Fruit fly (Drosophila melanogaster) whole organism, wandering third instar larva: ENCODE measurements around the gene CG2246.

ENCODE experiments used
- Abd-B ChIP-seq: fragments of >200 bp; optimal IDR thresholded peaks from 2 replicates; lab custom pipeline; 2017; ENCODE audit warnings: missing biosample characterization, missing genetic modification characterization
- CG32264 ChIP-seq: fragments of 200-800 bp; sonication (Bioruptor generic); optimal IDR thresholded peaks from 2 replicates; lab custom pipeline; 2016; ENCODE audit warnings: missing biosample characterization, missing genetic modification characterization
- CG9705 ChIP-seq: fragments of 200-800 bp; sonication (Bioruptor generic); optimal IDR thresholded peaks from 2 replicates; lab custom pipeline; 2018; ENCODE audit warnings: missing biosample characterization, mild to moderate bottlenecking, missing genetic modification characterization
- CrebA ChIP-seq: fragments of 200-800 bp; sonication (Bioruptor generic); optimal IDR thresholded peaks from 2 replicates; lab custom pipeline; 2016; ENCODE audit warnings: missing biosample characterization, mild to moderate bottlenecking, missing genetic modification characterization, borderline replicate concordance
- Dfd ChIP-seq: fragments of >200 bp; optimal IDR thresholded peaks from 2 replicates; lab custom pipeline; 2017; ENCODE audit warnings: missing biosample characterization, missing genetic modification characterization
- Dif ChIP-seq: fragments of 200-275, 200-300 bp; sonication (Bioruptor generic); optimal IDR thresholded peaks from 2 replicates; lab custom pipeline; 2018; ENCODE audit warnings: missing biosample characterization, missing genetic modification characterization; ENCODE audit not compliant: partially characterized antibody
- HLH106 ChIP-seq: fragments of 200-800 bp; optimal IDR thresholded peaks from 3 replicates; lab custom pipeline; 2019; ENCODE audit warnings: missing biosample characterization, mild to moderate bottlenecking, missing genetic modification characterization, moderate library complexity
- Hnf4 ChIP-seq: fragments of 200-800 bp; sonication (Bioruptor generic); optimal IDR thresholded peaks from 2 replicates; lab custom pipeline; 2016; ENCODE audit warnings: missing biosample characterization, mild to moderate bottlenecking, missing genetic modification characterization
- Hr78 ChIP-seq: fragments of >200 bp; optimal IDR thresholded peaks from 2 replicates; lab custom pipeline; 2017; ENCODE audit warnings: missing biosample characterization, missing genetic modification characterization
- Hr83 ChIP-seq: fragments of 200-300 bp; sonication (Bioruptor generic); optimal IDR thresholded peaks from 2 replicates; lab custom pipeline; 2016; ENCODE audit warnings: missing biosample characterization, mild to moderate bottlenecking, missing genetic modification characterization, moderate library complexity; ENCODE audit not compliant: poor library complexity, severe bottlenecking
- Jra ChIP-seq: sonication (Bioruptor generic); optimal IDR thresholded peaks from 2 replicates; lab custom pipeline; 2016; ENCODE audit warnings: missing biosample characterization, missing genetic modification characterization
- Mio ChIP-seq: sonication (Bioruptor generic); optimal IDR thresholded peaks from 2 replicates; lab custom pipeline; 2016; ENCODE audit warnings: missing biosample characterization, missing genetic modification characterization
- Myc ChIP-seq: fragments of >200 bp; optimal IDR thresholded peaks from 2 replicates; lab custom pipeline; 2017
- N ChIP-seq: fragments of >200 bp; optimal IDR thresholded peaks from 2 replicates; lab custom pipeline; 2018; ENCODE audit warnings: missing biosample characterization, missing external identifiers, missing genetic modification characterization
- Rel ChIP-seq, 2 experiments: fragments of 200-800 bp; sonication (Bioruptor generic) in 1 of 2; optimal IDR thresholded peaks; 2 replicates in 1 of 2; 3 replicates in 1 of 2; lab custom pipeline; 2016 to 2019; ENCODE audit warnings: mild to moderate bottlenecking in 2 of 2, missing biosample characterization in 2 of 2, missing genetic modification characterization in 2 of 2, moderate library complexity in 1 of 2
- Vsx2 ChIP-seq: fragments of 200-300, 225-300 bp; sonication (Bioruptor generic); optimal IDR thresholded peaks from 2 replicates; lab custom pipeline; 2018; ENCODE audit warnings: missing biosample characterization, missing genetic modification characterization; ENCODE audit not compliant: partially characterized antibody
- br ChIP-seq: fragments of 200-800 bp; sonication (Bioruptor generic); optimal IDR thresholded peaks from 2 replicates; lab custom pipeline; 2016; ENCODE audit warnings: missing biosample characterization, missing genetic modification characterization
- brk ChIP-seq: fragments of 200-800 bp; sonication (Bioruptor generic); optimal IDR thresholded peaks from 2 replicates; lab custom pipeline; 2016; ENCODE audit warnings: missing biosample characterization, mild to moderate bottlenecking, missing genetic modification characterization
- dl ChIP-seq, 2 experiments: fragments of 175-275, 200-275 bp in 1 of 2; fragments of 200-275 bp in 1 of 2; sonication (Bioruptor generic); optimal IDR thresholded peaks; lab custom pipeline; 2018; ENCODE audit warnings: mild to moderate bottlenecking in 2 of 2, missing biosample characterization in 2 of 2, missing genetic modification characterization in 2 of 2, moderate library complexity in 2 of 2; ENCODE audit not compliant: partially characterized antibody in 2 of 2, insufficient read depth in 1 of 2
- dmrt93B ChIP-seq: fragments of 200-800 bp; sonication (Bioruptor generic); optimal IDR thresholded peaks from 2 replicates; lab custom pipeline; 2018; ENCODE audit warnings: missing biosample characterization, mild to moderate bottlenecking, missing genetic modification characterization
- dsf ChIP-seq: sonication (Bioruptor generic); optimal IDR thresholded peaks from 2 replicates; lab custom pipeline; 2016; ENCODE audit warnings: missing biosample characterization, missing genetic modification characterization, borderline replicate concordance
- ey ChIP-seq: fragments of 200-800 bp; sonication (Bioruptor generic); optimal IDR thresholded peaks from 2 replicates; lab custom pipeline; 2016; ENCODE audit warnings: missing biosample characterization, missing genetic modification characterization
- foxo ChIP-seq, 2 experiments: fragments of 200-800 bp; sonication (Bioruptor generic); optimal IDR thresholded peaks; 2 replicates in 1 of 2; 3 replicates in 1 of 2; lab custom pipeline; 2016 to 2017; ENCODE audit warnings: missing biosample characterization in 2 of 2, missing genetic modification characterization in 2 of 2
- jim ChIP-seq: fragments of 175-275, 200-325 bp; sonication (Bioruptor generic); optimal IDR thresholded peaks from 2 replicates; lab custom pipeline; 2016; ENCODE audit warnings: missing biosample characterization, mild to moderate bottlenecking, missing genetic modification characterization
- lola ChIP-seq: fragments of >200 bp; optimal IDR thresholded peaks from 2 replicates; lab custom pipeline; 2017; ENCODE audit warnings: missing biosample characterization, missing genetic modification characterization
- pan ChIP-seq: fragments of >200 bp; optimal IDR thresholded peaks from 2 replicates; lab custom pipeline; 2017
- psq ChIP-seq: fragments of 200-800 bp; sonication (Bioruptor generic); optimal IDR thresholded peaks from 3 replicates; lab custom pipeline; 2017; ENCODE audit warnings: missing biosample characterization, mild to moderate bottlenecking, missing genetic modification characterization, moderate library complexity
- rgr ChIP-seq: fragments of 200-800 bp; sonication (Bioruptor generic); optimal IDR thresholded peaks from 3 replicates; lab custom pipeline; 2016; ENCODE audit warnings: missing biosample characterization, mild to moderate bottlenecking, missing genetic modification characterization
- sage ChIP-seq: fragments of 200-800 bp; sonication (Bioruptor generic); optimal IDR thresholded peaks from 2 replicates; lab custom pipeline; 2016; ENCODE audit warnings: missing biosample characterization, mild to moderate bottlenecking, missing genetic modification characterization
- sv ChIP-seq: fragments of 200-800 bp; sonication (Bioruptor generic); optimal IDR thresholded peaks from 3 replicates; lab custom pipeline; 2016; ENCODE audit warnings: missing biosample characterization, missing genetic modification characterization
- tai ChIP-seq: sonication (Bioruptor generic); optimal IDR thresholded peaks from 2 replicates; lab custom pipeline; 2016; ENCODE audit warnings: missing biosample characterization, missing genetic modification characterization
- usp ChIP-seq: fragments of >200 bp; optimal IDR thresholded peaks from 2 replicates; lab custom pipeline; 2017; ENCODE audit warnings: missing biosample characterization, missing genetic modification characterization
- woc ChIP-seq: sonication (Bioruptor generic); optimal IDR thresholded peaks from 2 replicates; lab custom pipeline; 2016; ENCODE audit warnings: missing biosample characterization, mild to moderate bottlenecking, missing genetic modification characterization

CG2246 gene

DNA sequence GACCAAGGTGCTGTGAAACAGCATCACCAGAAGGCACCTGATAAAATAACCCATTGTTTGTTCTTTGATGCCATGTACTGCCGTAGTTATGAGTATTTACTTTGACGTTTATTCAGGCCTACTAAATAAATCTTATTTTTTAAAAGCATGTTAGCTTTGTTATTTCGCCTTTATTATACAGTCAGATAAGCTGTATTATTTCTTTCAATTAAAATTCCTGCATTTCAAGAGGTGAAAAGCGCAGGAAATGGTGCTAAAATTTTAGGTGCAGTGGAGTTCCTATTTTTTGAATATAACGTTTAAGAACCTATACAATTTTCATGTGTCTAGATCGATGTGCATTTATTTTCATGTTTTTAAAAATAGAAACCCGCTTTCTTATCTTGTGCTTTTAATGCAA, 44.5 kb upstream of the CG2246 start, which contains the start of gene CG31013:
Gene CG31013, minus strand, starts transcription at position 101 of the 400 bp plus-strand sequence.
- TF ChIP-seq foxo (GFP tag; optimal IDR thresholded peaks at IDR 0.05; lab: Kevin White, UChicago) (no peak), Hr83 (GFP tag; lab: Kevin White, UChicago) (no peak), jim (GFP tag; lab: Kevin White, UChicago) (no peak), rgr (GFP tag; lab: Kevin White, UChicago) (no peak), dl (GFP tag; optimal IDR thresholded peaks at IDR 0.05; lab: Kevin White, UChicago; ENCODE audit: insufficient read depth in 1 of 2, partially characterized antibody in 2 of 2) (no peak), Hr78 (GFP tag; lab: Kevin White, UChicago) (no peak), HLH106 (tag; lab: Kevin White, UChicago) (no peak), usp (GFP tag; lab: Kevin White, UChicago) (no peak), ey (GFP tag; lab: Kevin White, UChicago) (no peak), Abd-B (no peak), lola (GFP tag; lab: Kevin White, UChicago) (no peak), sv (GFP tag; lab: Kevin White, UChicago) (no peak), CrebA (GFP tag; lab: Kevin White, UChicago) (no peak), Dif (GFP tag; lab: Kevin White, UChicago) (no peak), CG32264 (GFP tag; lab: Kevin White, UChicago) (no peak), dsf (no peak), pan (lab: Kevin White, UChicago) (no peak), psq (no peak), Vsx2 (GFP tag; lab: Kevin White, UChicago) (no peak)

DNA sequence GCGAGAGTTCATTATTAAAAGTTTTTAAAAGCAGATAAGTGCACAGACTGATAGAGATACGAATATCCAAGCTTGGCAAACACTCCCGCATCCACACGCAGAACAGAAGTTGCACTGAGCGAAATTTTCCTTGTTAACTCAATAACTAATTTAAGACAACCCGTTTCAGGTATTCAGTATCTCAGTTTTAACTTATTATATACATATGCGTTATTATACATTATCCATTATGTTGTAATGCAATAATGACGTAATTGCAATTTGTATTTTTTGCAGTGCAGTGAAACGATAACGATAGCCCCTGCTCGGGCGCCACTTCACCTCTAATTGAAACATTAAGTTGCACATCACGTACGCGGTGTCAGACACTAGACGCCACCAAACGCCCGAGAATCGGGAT, 42.0 kb upstream of the CG2246 start:
- TF ChIP-seq brk (GFP tag; lab: Kevin White, UChicago): no peak
- no peak for TF ChIP-seq woc (GFP tag; lab: Kevin White, UChicago)
- TF ChIP-seq sage (GFP tag; lab: Kevin White, UChicago): no peak
- TF ChIP-seq foxo (GFP tag; optimal IDR thresholded peaks at IDR 0.05; lab: Kevin White, UChicago): peak in 1 of 2 experiments; percentile 8
- no peak for TF ChIP-seq usp (GFP tag; lab: Kevin White, UChicago)
- no peak for TF ChIP-seq br
- no peak for TF ChIP-seq CG9705 (GFP tag; lab: Kevin White, UChicago)
- TF ChIP-seq sv (GFP tag; lab: Kevin White, UChicago): no peak
- TF ChIP-seq, all 38 proteins: peak for 1

DNA sequence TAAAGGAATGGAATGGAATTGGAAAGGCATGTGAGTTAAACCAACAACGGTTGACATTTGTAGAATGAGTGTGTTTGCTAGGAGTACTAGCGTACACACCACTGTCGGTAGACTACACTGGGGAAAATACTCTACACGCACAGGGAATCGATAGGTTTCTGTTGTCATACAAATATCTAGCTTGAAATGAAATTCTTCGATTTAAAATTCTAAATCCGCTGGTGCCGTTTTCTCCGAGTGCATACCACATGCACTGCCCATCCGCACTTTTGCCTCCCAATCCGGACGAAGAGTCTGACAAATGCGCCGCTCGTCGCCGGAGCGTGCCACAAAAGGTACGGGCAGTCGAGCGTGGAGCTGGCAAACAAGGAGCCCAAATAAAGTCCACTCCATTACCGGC, 27.6 kb upstream of the CG2246 start, which contains the start of gene CG2267:
Gene CG2267, minus strand, starts transcription at position 101 of the 400 bp plus-strand sequence.
- TF ChIP-seq woc (GFP tag; lab: Kevin White, UChicago): no peak
- no peak for TF ChIP-seq Hr83 (GFP tag; lab: Kevin White, UChicago)
- TF ChIP-seq dl (GFP tag; optimal IDR thresholded peaks at IDR 0.05; lab: Kevin White, UChicago; ENCODE audit: insufficient read depth in 1 of 2, partially characterized antibody in 2 of 2): no peak
- TF ChIP-seq CG9705 (GFP tag; lab: Kevin White, UChicago): no peak
- TF ChIP-seq Dfd (GFP tag; lab: Kevin White, UChicago): no peak

DNA sequence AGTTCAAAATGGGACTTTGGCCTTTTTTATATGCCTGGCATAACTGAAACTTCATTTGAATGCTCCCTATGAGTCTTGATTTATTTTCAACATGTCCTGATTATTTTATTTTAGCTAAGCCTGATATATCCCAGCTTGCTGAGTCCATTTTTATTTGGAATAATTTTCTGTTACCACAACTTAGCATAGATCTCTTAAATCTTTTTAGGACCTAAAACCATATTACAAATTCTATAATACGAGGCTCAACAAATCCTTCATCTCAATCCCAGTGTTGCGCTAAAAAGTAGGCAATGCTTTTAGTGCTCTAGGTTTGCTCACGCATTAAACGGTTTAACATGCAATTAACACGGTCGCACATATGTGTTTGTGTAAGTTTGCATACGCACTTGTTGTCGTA, 20.5 kb upstream of the CG2246 start, which contains the start of gene CG44954:
Gene CG44954, minus strand, starts transcription at position 101 of the 400 bp plus-strand sequence.
- TF ChIP-seq HLH106 (tag; lab: Kevin White, UChicago) (no peak), N (GFP tag; lab: Kevin White, UChicago) (no peak), foxo (GFP tag; optimal IDR thresholded peaks at IDR 0.05; lab: Kevin White, UChicago) (no peak), Mio (no peak), Hnf4 (GFP tag; lab: Kevin White, UChicago) (no peak), woc (GFP tag; lab: Kevin White, UChicago) (no peak), CG9705 (GFP tag; lab: Kevin White, UChicago) (no peak), Abd-B (no peak), ey (GFP tag; lab: Kevin White, UChicago) (no peak), Myc (lab: Kevin White, UChicago) (no peak), tai (GFP tag; lab: Kevin White, UChicago) (no peak), lola (GFP tag; lab: Kevin White, UChicago) (no peak), Rel (GFP tag; optimal IDR thresholded peaks at IDR 0.05; lab: Kevin White, UChicago) (no peak), Rel (tag; optimal IDR thresholded peaks at IDR 0.05; lab: Kevin White, UChicago) (no peak), psq (no peak), dmrt93B (GFP tag; lab: Kevin White, UChicago) (no peak), brk (GFP tag; lab: Kevin White, UChicago) (no peak), Vsx2 (GFP tag; lab: Kevin White, UChicago) (no peak), Jra (GFP tag; lab: Kevin White, UChicago) (no peak)
